Worm (Caenorhabditis elegans): Measurements from ENCODE around the gene F54D5.4.

The F54D5.4 gene

ce11 chrII:11542958-11543357 is 26.7 kb upstream of the F54D5.4 start:
- TF ChIP-seq skn-1 (tag; optimal IDR thresholded peaks at IDR 0.05) (no peak), ceh-44 (GFP tag; IDR thresholded peaks at IDR 0.05) (no peak), tra-1 (GFP tag; IDR thresholded peaks at IDR 0.05) (no peak), ztf-11 (tag; optimal IDR thresholded peaks at IDR 0.05) (no peak), Y5F2A.4 (GFP tag; optimal IDR thresholded peaks at IDR 0.05) (no peak), nhr-10 (tag; optimal IDR thresholded peaks at IDR 0.05) (no peak), duxl-1 (tag; optimal IDR thresholded peaks at IDR 0.05; ENCODE audit: poor library complexity) (no peak), F44E2.7 (GFP tag; IDR thresholded peaks at IDR 0.05) (no peak)

ce11 chrII:11544714-11545113 is 24.9 kb upstream of the F54D5.4 start, which contains the start of gene F54D5.9:
F54D5.9 (minus strand) TSS chrII:11544828.
- peak; percentile 14 for TF ChIP-seq lin-38 (GFP tag; IDR thresholded peaks at IDR 0.05)
- TF ChIP-seq egl-43 (GFP tag; IDR thresholded peaks at IDR 0.05) = no peak
- no peak for TF ChIP-seq spr-1 (tag; optimal IDR thresholded peaks at IDR 0.05)

ce11 chrII:11545299-11545951 is 24.2 kb upstream of the F54D5.4 start, which contains the start of gene dnj-13:
dnj-13 (plus strand) TSS chrII:11545701.
- TF ChIP-seq pha-4 (GFP tag; IDR thresholded peaks at IDR 0.05) (peak; percentile 98), pha-4 (tag; optimal IDR thresholded peaks at IDR 0.05) (peak; percentile 89), spr-1 (tag; optimal IDR thresholded peaks at IDR 0.05) (peak; percentile 95), nhr-41 (GFP tag; IDR thresholded peaks at IDR 0.05) (peak; percentile 94), sdz-12 (GFP tag; optimal IDR thresholded peaks at IDR 0.05) (peak; percentile 95), daf-12 (tag; optimal IDR thresholded peaks at IDR 0.05) (no peak), ces-1 (GFP tag; optimal IDR thresholded peaks at IDR 0.05) (no peak), mdt-29 (GFP tag; IDR thresholded peaks at IDR 0.05) (peak; percentile 100), R02D3.7 (tag; optimal IDR thresholded peaks at IDR 0.05) (no peak), F37D6.2 (tag; optimal IDR thresholded peaks at IDR 0.05) (peak; percentile 91), unc-130 (GFP tag; optimal IDR thresholded peaks at IDR 0.05) (peak; percentile 61), ctbp-1 (GFP tag; IDR thresholded peaks at IDR 0.05) (peak; percentile 95), zag-1 (tag; optimal IDR thresholded peaks at IDR 0.05) (no peak), ztf-7 (tag; optimal IDR thresholded peaks at IDR 0.05) (peak; percentile 39), dmd-8 (GFP tag; IDR thresholded peaks at IDR 0.05) (peak; percentile 84), ceh-44 (GFP tag; IDR thresholded peaks at IDR 0.05) (peak; percentile 92), nhr-48 (tag; optimal IDR thresholded peaks at IDR 0.05) (peak; percentile 89), daf-19 (GFP tag; conservative IDR thresholded peaks at IDR 0.05) (no peak), madf-9 (GFP tag; conservative IDR thresholded peaks at IDR 0.05) (peak; percentile 94), lin-38 (GFP tag; IDR thresholded peaks at IDR 0.05) (peak; percentile 99), hif-1 (tag; optimal IDR thresholded peaks at IDR 0.05) (peak; percentile 77 to 92), attf-4 (tag; optimal IDR thresholded peaks at IDR 0.05) (no peak), snpc-1.2 (GFP tag; IDR thresholded peaks at IDR 0.05) (peak; percentile 87), lsy-2 (tag; optimal IDR thresholded peaks at IDR 0.05) (peak; percentile 88 to 94), nhr-42 (GFP tag; IDR thresholded peaks at IDR 0.05) (peak; percentile 95), lin-1 (GFP tag; IDR thresholded peaks at IDR 0.05) (peak; percentile 98), pqm-1 (tag; optimal IDR thresholded peaks at IDR 0.05) (no peak), arid-1 (GFP tag; conservative IDR thresholded peaks at IDR 0.05) (peak; percentile 97), aly-2 (tag; optimal IDR thresholded peaks at IDR 0.05) (no peak), dmd-9 (GFP tag; IDR thresholded peaks at IDR 0.05) (peak; percentile 79), snpc-4 (tag; optimal IDR thresholded peaks at IDR 0.05) (no peak), Y105C5A.15 (GFP tag; IDR thresholded peaks at IDR 0.05) (peak; percentile 65; the same call in 1 of the 2 replicates), F26F4.8 (GFP tag; conservative IDR thresholded peaks at IDR 0.05) (no peak), zip-2 (tag; optimal IDR thresholded peaks at IDR 0.05) (peak; percentile 79), nhr-102 (tag; optimal IDR thresholded peaks at IDR 0.05) (peak; percentile 93), gei-8 (GFP tag; optimal IDR thresholded peaks at IDR 0.05) (peak; percentile 94), php-3 (GFP tag; IDR thresholded peaks at IDR 0.05) (peak; percentile 96), mep-1 (tag; optimal IDR thresholded peaks at IDR 0.05) (peak; percentile 96), ceh-20 (GFP tag; IDR thresholded peaks at IDR 0.05) (peak; percentile 96)
